Worm (Caenorhabditis elegans) whole organism, midembryonic: ENCODE data around the gene fbxa-79.

Source experiments
- T22C8.4 ChIP-seq: fragments of 200-800 bp; sonication (Bioruptor generic); IDR thresholded peaks from 2 replicates; pipeline ENCODE4 v1.3.6; 2022; ENCODE audit warnings: missing genetic modification characterization, missing compliant biosample characterization
- cog-1 ChIP-seq: sonication (generic microtip); optimal IDR thresholded peaks from 2 replicates; lab custom pipeline; 2016; ENCODE audit warnings: missing genetic modification characterization, missing compliant biosample characterization
- flt-1 ChIP-seq: fragments of 200-800 bp; sonication (Bioruptor generic); IDR thresholded peaks from 2 replicates; pipeline ENCODE4 v1.3.6; 2022; ENCODE audit warnings: missing genetic modification characterization, missing compliant biosample characterization
- klf-2 ChIP-seq: fragments of 200-800 bp; sonication (Bioruptor generic); conservative IDR thresholded peaks from 2 replicates; pipeline ENCODE4 v1.3.6; 2022; ENCODE audit warnings: missing genetic modification reagents, missing genetic modification characterization, missing compliant biosample characterization
- med-1 ChIP-seq: sonication (generic microtip); optimal IDR thresholded peaks from 2 replicates; lab custom pipeline; 2017; ENCODE audit warnings: missing genetic modification characterization, mild to moderate bottlenecking, missing compliant biosample characterization, antibody characterized with exemption, missing genetic modification reagents; ENCODE audit not compliant: insufficient read depth
- ref-1 ChIP-seq: fragments of 200-800 bp; sonication (Bioruptor generic); conservative IDR thresholded peaks from 2 replicates; pipeline ENCODE4 v1.3.6; 2022; ENCODE audit warnings: missing genetic modification reagents, missing genetic modification characterization, missing compliant biosample characterization
- tab-1 ChIP-seq: fragments of 200-800 bp; sonication (Bioruptor generic); IDR thresholded peaks from 2 replicates; pipeline ENCODE4 v1.3.6; 2022; ENCODE audit warnings: missing genetic modification characterization, missing compliant biosample characterization
- ztf-23 ChIP-seq: fragments of 200-800 bp; sonication (Bioruptor generic); IDR thresholded peaks from 2 replicates; pipeline ENCODE4 v1.3.6; 2022; ENCODE audit warnings: missing genetic modification reagents, missing genetic modification characterization, missing compliant biosample characterization
- ztf-29 ChIP-seq: fragments of 200-800 bp; sonication (Bioruptor generic); IDR thresholded peaks from 2 replicates; pipeline ENCODE4 v1.3.6; 2022; ENCODE audit warnings: missing genetic modification reagents, missing genetic modification characterization, missing compliant biosample characterization

fbxa-79 gene

DNA sequence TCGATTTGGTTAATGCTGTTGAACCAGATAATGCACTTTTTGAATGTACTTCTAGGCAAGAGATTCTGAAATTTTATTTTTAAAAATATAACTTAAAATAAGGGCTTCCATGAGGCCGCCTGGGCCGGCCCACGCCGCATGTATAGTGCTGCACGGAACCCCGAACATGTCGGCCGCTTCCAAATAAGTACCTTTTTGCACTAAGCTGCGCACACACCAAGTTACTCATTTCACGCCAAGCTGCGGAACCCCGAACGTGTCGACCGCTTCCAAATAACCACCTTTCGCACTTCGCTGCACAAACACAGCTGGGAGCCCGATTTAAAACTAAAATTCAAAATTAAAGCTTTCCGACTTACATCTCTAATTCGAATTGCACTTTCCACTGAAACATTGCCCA is 3.3 kb upstream of the fbxa-79 start:
- TF ChIP-seq med-1 (GFP tag; lab: Kevin White, UChicago): no peak
- no peak for TF ChIP-seq ref-1
- no peak for TF ChIP-seq T22C8.4 (GFP tag; lab: Robert Waterston, UW)
- no peak for TF ChIP-seq flt-1
- no peak for TF ChIP-seq ztf-23 (GFP tag; lab: Robert Waterston, UW)
- no peak for TF ChIP-seq ztf-29 (GFP tag; lab: Robert Waterston, UW)
- TF ChIP-seq klf-2: no peak
- TF ChIP-seq cog-1 (tag; lab: Kevin White, UChicago): no peak
- TF ChIP-seq tab-1 (GFP tag; lab: Robert Waterston, UW): no peak

DNA sequence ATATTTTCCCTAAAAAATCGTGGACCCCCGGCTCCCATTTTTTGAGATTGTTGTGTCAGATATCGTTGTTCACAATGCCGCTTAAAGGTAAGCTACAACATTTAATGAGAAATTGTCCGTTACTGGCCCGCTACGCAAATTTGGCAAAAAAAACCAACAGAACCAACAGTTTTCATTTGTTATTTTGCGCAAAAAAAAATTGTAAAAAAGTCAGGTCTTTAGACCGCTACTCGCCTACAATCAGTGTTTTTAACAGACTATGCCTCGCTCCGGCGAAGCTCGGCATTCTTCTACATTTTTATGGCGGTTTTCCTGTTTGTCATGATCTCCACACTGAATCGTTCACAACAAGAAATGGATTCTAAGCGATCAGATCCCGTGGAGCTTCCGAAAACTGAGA is 793 bp upstream of the fbxa-79 start, which contains the start of gene Y82E9BL.12:
TSS of gene Y82E9BL.12 (plus strand) at position 301 of the 400 bp plus-strand sequence.
- TF ChIP-seq ztf-23 (GFP tag; lab: Robert Waterston, UW) (no peak), T22C8.4 (GFP tag; lab: Robert Waterston, UW) (no peak), cog-1 (tag; lab: Kevin White, UChicago) (no peak), med-1 (GFP tag; lab: Kevin White, UChicago) (no peak), klf-2 (no peak), tab-1 (GFP tag; lab: Robert Waterston, UW) (no peak), ref-1 (no peak), flt-1 (no peak), ztf-29 (GFP tag; lab: Robert Waterston, UW) (no peak)

DNA sequence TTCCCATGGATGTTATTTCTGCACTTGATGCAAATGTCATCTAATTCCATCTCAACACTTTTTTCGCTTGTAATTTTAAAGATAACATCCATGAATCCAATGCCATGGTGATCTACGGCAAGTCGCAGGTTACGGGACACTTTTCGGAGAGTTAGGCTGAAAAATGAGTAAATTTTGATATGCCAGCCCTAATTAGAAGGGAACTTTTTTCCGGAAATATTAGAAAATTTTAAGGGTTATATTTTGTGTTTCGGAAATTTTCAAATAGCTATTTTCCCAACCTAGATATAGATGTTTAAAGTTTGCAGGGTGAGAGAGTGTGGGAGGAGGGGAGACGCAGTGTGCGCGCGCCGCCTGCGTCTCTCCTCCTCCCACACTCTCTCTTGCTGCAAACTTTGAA is 761 bp downstream of the fbxa-79 start:
- no peak for TF ChIP-seq ztf-23 (GFP tag; lab: Robert Waterston, UW)
- no peak for TF ChIP-seq tab-1 (GFP tag; lab: Robert Waterston, UW)
- TF ChIP-seq ref-1: no peak
- no peak for TF ChIP-seq cog-1 (tag; lab: Kevin White, UChicago)
- no peak for TF ChIP-seq med-1 (GFP tag; lab: Kevin White, UChicago)
- TF ChIP-seq T22C8.4 (GFP tag; lab: Robert Waterston, UW): no peak
- no peak for TF ChIP-seq klf-2
- no peak for TF ChIP-seq ztf-29 (GFP tag; lab: Robert Waterston, UW)
- TF ChIP-seq flt-1: no peak

DNA sequence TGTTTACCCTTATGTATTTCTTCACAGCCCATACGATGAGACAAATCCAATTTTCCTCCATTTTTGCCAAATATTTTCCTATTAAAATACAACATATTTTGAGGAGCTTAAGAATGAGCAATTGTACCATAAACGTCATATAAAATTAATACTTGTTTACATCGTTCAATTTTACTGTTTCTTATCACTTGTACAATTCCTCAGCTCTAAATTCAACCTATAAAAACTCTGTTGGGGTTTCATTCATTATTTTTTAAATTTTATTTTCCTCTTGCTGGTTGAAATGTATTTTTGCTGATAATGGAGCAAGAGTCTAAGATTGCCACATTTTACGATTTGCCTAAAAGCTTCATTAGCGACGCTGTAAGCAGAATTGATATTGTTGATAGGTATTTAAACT is 4.7 kb downstream of the fbxa-79 start, which contains the start of gene fbxa-75:
TSS of gene fbxa-75 (plus strand) at position 301 of the 400 bp plus-strand sequence.
- TF ChIP-seq tab-1 (GFP tag; lab: Robert Waterston, UW): no peak
- no peak for TF ChIP-seq ztf-23 (GFP tag; lab: Robert Waterston, UW)
- no peak for TF ChIP-seq klf-2
- TF ChIP-seq med-1 (GFP tag; lab: Kevin White, UChicago): no peak
- TF ChIP-seq ref-1: no peak
- TF ChIP-seq cog-1 (tag; lab: Kevin White, UChicago): no peak
- no peak for TF ChIP-seq ztf-29 (GFP tag; lab: Robert Waterston, UW)

- no peak for TF ChIP-seq tab-1 (GFP tag; lab: Robert Waterston, UW)
- TF ChIP-seq klf-2: no peak
- TF ChIP-seq ztf-29 (GFP tag; lab: Robert Waterston, UW): no peak
These were observed 10.5 kb downstream of the fbxa-79 start, which contains the start of gene fbxa-28 for ce11 chrIII:1297604-1298003. Gene fbxa-28, plus strand, starts transcription at chrIII:1297904.

- no peak for TF ChIP-seq flt-1
- TF ChIP-seq ref-1: no peak
- no peak for TF ChIP-seq klf-2
- TF ChIP-seq tab-1 (GFP tag; lab: Robert Waterston, UW): no peak
- no peak for TF ChIP-seq T22C8.4 (GFP tag; lab: Robert Waterston, UW)
- no peak for TF ChIP-seq med-1 (GFP tag; lab: Kevin White, UChicago)
- no peak for TF ChIP-seq ztf-23 (GFP tag; lab: Robert Waterston, UW)
- no peak for TF ChIP-seq cog-1 (tag; lab: Kevin White, UChicago)
- no peak for TF ChIP-seq ztf-29 (GFP tag; lab: Robert Waterston, UW)
These were observed 12.9 kb downstream of the fbxa-79 start, which contains the start of gene fbxa-35 for ce11 chrIII:1295149-1295716. Gene fbxa-35, plus strand, starts transcription at chrIII:1295666.

ce11 chrIII:1293135-1293534 is 15.0 kb downstream of the fbxa-79 start, which contains the start of gene fbxa-36:
Gene fbxa-36, minus strand, starts transcription at chrIII:1293235.
- TF ChIP-seq T22C8.4 (GFP tag; lab: Robert Waterston, UW): no peak
- TF ChIP-seq klf-2: no peak
- TF ChIP-seq ref-1: no peak
- TF ChIP-seq tab-1 (GFP tag; lab: Robert Waterston, UW): no peak
- no peak for TF ChIP-seq ztf-29 (GFP tag; lab: Robert Waterston, UW)
- no peak for TF ChIP-seq flt-1

ce11 chrIII:1289139-1289538 is 19.0 kb downstream of the fbxa-79 start:
- TF ChIP-seq cog-1 (tag; lab: Kevin White, UChicago): no peak

DNA sequence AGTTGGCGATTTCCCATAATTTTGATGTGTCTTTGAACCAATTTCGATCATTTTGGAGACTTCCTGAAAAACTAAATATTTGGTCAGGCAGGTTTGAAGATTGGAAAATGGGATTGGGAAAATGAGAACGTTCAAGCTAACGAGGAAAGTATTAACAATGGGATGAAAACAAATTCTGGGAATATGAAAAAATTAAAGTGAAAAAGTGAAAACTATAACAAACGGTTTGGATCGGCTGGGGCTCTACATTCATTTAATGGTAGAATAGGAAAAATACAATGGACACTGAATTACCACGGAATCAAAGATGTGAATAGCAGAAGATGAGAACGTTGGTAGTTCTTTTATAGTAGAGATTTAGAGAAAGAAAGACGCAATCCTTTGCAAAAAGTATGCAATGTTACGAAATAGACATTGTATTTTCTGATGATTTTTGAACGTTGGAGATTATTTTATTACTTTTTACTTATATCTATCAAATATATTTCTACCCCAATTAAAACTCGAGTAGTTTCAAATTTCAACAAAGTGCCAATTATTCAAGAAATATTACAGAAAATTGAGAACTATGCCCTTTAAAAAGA is 19.5 kb downstream of the fbxa-79 start, which contains the start of gene fbxa-50:
TSS of gene fbxa-50 (minus strand) at position 51 of the 584 bp plus-strand sequence.
- no peak for TF ChIP-seq ref-1
- TF ChIP-seq med-1 (GFP tag; lab: Kevin White, UChicago): no peak
- no peak for TF ChIP-seq tab-1 (GFP tag; lab: Robert Waterston, UW)
- no peak for TF ChIP-seq T22C8.4 (GFP tag; lab: Robert Waterston, UW)
- no peak for TF ChIP-seq ztf-29 (GFP tag; lab: Robert Waterston, UW)

DNA sequence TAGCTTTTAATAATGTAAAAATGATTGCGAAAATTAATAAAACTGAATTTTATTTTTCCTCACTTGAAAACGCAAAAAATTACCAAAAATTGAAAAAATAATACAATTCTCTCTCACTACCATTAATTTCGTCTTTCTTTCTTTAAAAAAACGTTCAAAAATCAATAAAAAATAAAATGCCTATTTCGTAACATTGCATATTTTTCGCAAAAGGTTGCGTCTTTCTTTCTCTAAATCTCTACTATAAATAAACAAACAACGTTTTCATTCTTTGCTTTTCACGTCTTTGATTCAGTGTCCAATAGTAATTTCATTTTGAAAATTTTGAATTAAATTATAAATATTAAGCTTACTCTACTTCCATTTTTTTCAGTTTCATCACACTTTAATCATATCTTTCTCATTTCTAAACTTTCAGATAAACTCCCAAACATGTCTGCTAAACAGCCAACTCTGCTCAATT is 23.5 kb downstream of the fbxa-79 start, which contains the start of gene fbxa-37:
TSS of gene fbxa-37 (plus strand) at position 413 of the 463 bp plus-strand sequence.
- TF ChIP-seq ref-1 (no peak), med-1 (GFP tag; lab: Kevin White, UChicago) (no peak), ztf-23 (GFP tag; lab: Robert Waterston, UW) (no peak)
